Fruit fly (Drosophila melanogaster): Measurements from ENCODE around the gene Elys.
A peak's percentile ranks its signal among the peaks of the same experiment; 100 is the strongest.

The Elys gene

DNA sequence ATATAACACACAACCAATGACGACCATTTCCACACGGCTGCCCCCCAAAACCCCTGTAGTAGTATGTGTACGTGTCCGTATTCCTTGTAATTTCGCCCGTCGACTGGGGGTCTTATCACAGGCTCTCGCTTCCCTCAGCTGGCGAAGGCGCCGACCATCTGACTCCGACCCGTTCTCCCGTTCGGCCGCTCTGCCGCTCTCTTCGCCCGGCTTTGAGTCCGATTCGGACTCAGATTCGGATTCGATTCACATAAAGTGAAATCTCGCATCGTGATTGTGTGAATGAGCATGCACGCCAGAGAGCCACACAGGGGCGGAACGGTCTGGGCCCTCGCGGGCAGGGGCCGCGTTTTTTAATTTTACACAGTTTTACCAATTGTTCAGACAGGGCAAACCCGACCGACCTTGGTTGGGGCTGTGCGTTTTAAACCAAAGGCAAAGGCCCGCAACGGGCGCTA is 13.6 kb downstream of the Elys start (continued):
- TF ChIP-seq lz (GFP tag; optimal IDR thresholded peaks at IDR 0.05) (peak; percentile 57), Smox (GFP tag; optimal IDR thresholded peaks at IDR 0.05) (peak; percentile 7), vri (GFP tag; optimal IDR thresholded peaks at IDR 0.05) (peak; percentile 7), CG8632 (GFP tag; optimal IDR thresholded peaks at IDR 0.05) (no peak), salr (GFP tag; optimal IDR thresholded peaks at IDR 0.05) (no peak), Hr4 (GFP tag; optimal IDR thresholded peaks at IDR 0.05) (peak; percentile 23), CG4318 (GFP tag; optimal IDR thresholded peaks at IDR 0.05) (no peak), CG16779 (tag; optimal IDR thresholded peaks at IDR 0.05) (peak; percentile 45), CG6163 (GFP tag; IDR thresholded peaks at IDR 0.05) (peak; percentile 58; the same call in 2 of the 3 replicates), fkh (GFP tag; optimal IDR thresholded peaks at IDR 0.05) (no peak), CG3032 (tag; optimal IDR thresholded peaks at IDR 0.05) (peak; percentile 41), Ets21C (GFP tag; optimal IDR thresholded peaks at IDR 0.05) (peak; percentile 11), CG32006 (GFP tag; optimal IDR thresholded peaks at IDR 0.05) (peak; percentile 48), Blimp-1 (GFP tag; optimal IDR thresholded peaks at IDR 0.05) (peak; percentile 24), spab (GFP tag; optimal IDR thresholded peaks at IDR 0.05) (no peak), achi (GFP tag; optimal IDR thresholded peaks at IDR 0.05) (peak; percentile 10)

DNA sequence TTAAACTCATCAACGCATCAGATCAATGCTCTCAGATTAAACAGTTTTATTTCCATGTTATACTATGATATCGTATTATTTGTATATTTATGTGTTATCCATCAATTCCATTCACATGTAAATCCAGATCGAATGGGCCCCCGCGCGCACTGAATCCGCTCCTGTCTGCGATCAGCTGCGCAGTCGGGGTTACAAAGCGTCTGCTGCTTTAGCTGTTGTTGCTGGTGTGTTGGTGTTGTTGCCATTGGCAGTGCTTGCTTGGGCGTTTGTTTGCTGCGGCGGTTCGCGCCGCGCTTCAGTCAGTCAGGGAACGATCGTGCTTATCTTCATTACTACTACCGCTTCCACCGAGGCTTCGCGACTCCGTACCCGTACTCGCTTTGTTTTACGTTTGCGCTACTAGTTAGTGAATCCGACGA is 14.9 kb downstream of the Elys start, which contains the start of gene Zw:
Zw (plus strand) TSS at position 262 of the 419 bp plus-strand sequence.
- TF ChIP-seq Hr39 (GFP tag; optimal IDR thresholded peaks at IDR 0.05) (peak; percentile 73), Blimp-1 (GFP tag; optimal IDR thresholded peaks at IDR 0.05) (no peak), CG10631 (GFP tag; optimal IDR thresholded peaks at IDR 0.05) (no peak), Lpt (GFP tag; optimal IDR thresholded peaks at IDR 0.05) (peak; percentile 26), Smox (GFP tag; optimal IDR thresholded peaks at IDR 0.05) (peak; percentile 57), CG11902 (GFP tag; optimal IDR thresholded peaks at IDR 0.05) (peak; percentile 89), fd85E (GFP tag; optimal IDR thresholded peaks at IDR 0.05) (no peak), Sox102F (GFP tag; optimal IDR thresholded peaks at IDR 0.05) (peak; percentile 49), Hr38 (GFP tag; optimal IDR thresholded peaks at IDR 0.05) (no peak), fd59A (GFP tag; optimal IDR thresholded peaks at IDR 0.05) (peak; percentile 9), CG8632 (GFP tag; optimal IDR thresholded peaks at IDR 0.05) (peak; percentile 36), Eip78C (GFP tag) (peak; percentile 76), Sox14 (GFP tag; optimal IDR thresholded peaks at IDR 0.05) (peak; percentile 65), CG15336 (GFP tag; IDR thresholded peaks at IDR 0.05) (peak; percentile 43; the same call in 1 of the 2 replicates), CG3919 (GFP tag; optimal IDR thresholded peaks at IDR 0.05) (peak; percentile 49), CG3032 (tag; optimal IDR thresholded peaks at IDR 0.05) (peak; percentile 36), vri (GFP tag; optimal IDR thresholded peaks at IDR 0.05) (peak; percentile 55), CG11762 (GFP tag; optimal IDR thresholded peaks at IDR 0.05; ENCODE audit: insufficient read depth) (peak; percentile 18), cyc (GFP tag; optimal IDR thresholded peaks at IDR 0.05) (peak; percentile 72), dsx (GFP tag; optimal IDR thresholded peaks at IDR 0.05; ENCODE audit: poor library complexity, severe bottlenecking) (peak; percentile 6), acj6 (GFP tag; optimal IDR thresholded peaks at IDR 0.05) (peak; percentile 41), CG7368 (GFP tag; optimal IDR thresholded peaks at IDR 0.05) (peak; percentile 4), Met (GFP tag; optimal IDR thresholded peaks at IDR 0.05) (peak; percentile 72), Eip75B (GFP tag; optimal IDR thresholded peaks at IDR 0.05) (peak; percentile 53), topi (GFP tag; optimal IDR thresholded peaks at IDR 0.05) (peak; percentile 66), eg (GFP tag; IDR thresholded peaks at IDR 0.05) (peak; percentile 74), pdm3 (GFP tag; optimal IDR thresholded peaks at IDR 0.05) (peak; percentile 67), CG1621 (tag; optimal IDR thresholded peaks at IDR 0.05) (peak; percentile 2), lz (GFP tag; optimal IDR thresholded peaks at IDR 0.05) (peak; percentile 67), fkh (GFP tag; optimal IDR thresholded peaks at IDR 0.05) (peak; percentile 44), CG34406 (GFP tag; optimal IDR thresholded peaks at IDR 0.05) (peak; percentile 4), CG4318 (GFP tag; optimal IDR thresholded peaks at IDR 0.05) (peak; percentile 17), net (GFP tag; optimal IDR thresholded peaks at IDR 0.05) (peak; percentile 44), CG6808 (GFP tag; optimal IDR thresholded peaks at IDR 0.05) (peak; percentile 39), Ets21C (GFP tag; optimal IDR thresholded peaks at IDR 0.05) (peak; percentile 60), spab (GFP tag; optimal IDR thresholded peaks at IDR 0.05) (peak; percentile 2), Eip93F (GFP tag; optimal IDR thresholded peaks at IDR 0.05) (peak; percentile 44), CG8319 (GFP tag; optimal IDR thresholded peaks at IDR 0.05) (no peak), achi (GFP tag; optimal IDR thresholded peaks at IDR 0.05) (peak; percentile 43), CG8119 (GFP tag; IDR thresholded peaks at IDR 0.05) (no peak), OdsH (GFP tag; optimal IDR thresholded peaks at IDR 0.05) (peak; percentile 39), CG32006 (GFP tag; optimal IDR thresholded peaks at IDR 0.05) (peak; percentile 55), CG31627 (GFP tag; optimal IDR thresholded peaks at IDR 0.05) (peak; percentile 60), Ets96B (tag; optimal IDR thresholded peaks at IDR 0.05) (peak; percentile 38)
